Fruit fly (Drosophila melanogaster): ENCODE results near the gene Trf5.

Gene Trf5

DNA sequence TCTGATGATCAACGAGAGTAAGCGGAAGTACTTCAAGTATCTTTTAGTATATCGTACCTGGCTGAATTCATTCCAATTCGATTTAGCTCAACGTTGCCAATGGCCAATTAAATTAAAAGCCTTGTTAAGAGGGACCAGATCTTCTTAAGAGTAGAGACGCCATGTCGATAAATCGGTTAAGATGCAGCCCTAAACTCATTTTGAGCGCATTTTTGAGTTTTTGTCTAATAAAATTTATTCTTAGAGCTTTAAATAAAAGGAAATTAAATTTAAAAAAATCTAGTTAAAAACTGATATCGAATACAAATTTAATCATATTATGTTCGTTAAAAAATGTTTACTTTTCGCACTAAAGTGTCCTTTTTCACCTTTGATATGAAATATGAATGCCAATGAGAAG, at the start of gene Trf5:
TSS of gene Trf5 (minus strand) at position 101 of the 400 bp plus-strand sequence.
- no peak for TF ChIP-seq CG8478 (optimal IDR thresholded peaks at IDR 0.05)
- no peak for TF ChIP-seq CTCF (optimal IDR thresholded peaks at IDR 0.05)

dm6 chr2L:2744852-2745251, 48.6 kb upstream of the Trf5 start, which contains the start of the genes CG9961 and Cwc25:
Gene CG9961, minus strand, starts transcription at chr2L:2744934.
Gene Cwc25, plus strand, starts transcription at chr2L:2745098.
- TF ChIP-seq CG8478 (optimal IDR thresholded peaks at IDR 0.05) (no peak), CTCF (optimal IDR thresholded peaks at IDR 0.05) (no peak)

DNA sequence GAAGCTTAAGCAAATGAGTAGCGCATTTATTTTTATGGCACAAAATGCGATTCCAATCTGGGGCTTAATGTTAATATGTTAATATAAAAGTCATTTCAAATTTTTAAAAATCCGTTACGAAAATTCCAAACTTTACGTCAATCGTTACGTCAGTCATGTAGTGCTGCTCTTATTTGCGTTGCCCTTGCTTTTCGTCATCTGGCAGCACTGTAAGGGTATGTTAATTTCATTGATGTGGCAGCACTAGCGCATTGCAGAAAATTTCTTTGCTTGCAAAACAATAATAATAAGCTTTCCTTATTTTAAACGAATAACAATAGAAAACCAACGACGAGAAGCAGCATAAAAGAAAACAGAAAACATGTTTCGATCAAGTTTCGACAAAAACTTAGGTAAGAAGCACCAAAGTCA, 43.6 kb upstream of the Trf5 start, which contains the start of gene Hrs:
TSS of gene Hrs (plus strand) at position 167 of the 411 bp plus-strand sequence.
- TF ChIP-seq CG8478 (optimal IDR thresholded peaks at IDR 0.05) (no peak), CTCF (optimal IDR thresholded peaks at IDR 0.05) (peak; percentile 25 to 54)

DNA sequence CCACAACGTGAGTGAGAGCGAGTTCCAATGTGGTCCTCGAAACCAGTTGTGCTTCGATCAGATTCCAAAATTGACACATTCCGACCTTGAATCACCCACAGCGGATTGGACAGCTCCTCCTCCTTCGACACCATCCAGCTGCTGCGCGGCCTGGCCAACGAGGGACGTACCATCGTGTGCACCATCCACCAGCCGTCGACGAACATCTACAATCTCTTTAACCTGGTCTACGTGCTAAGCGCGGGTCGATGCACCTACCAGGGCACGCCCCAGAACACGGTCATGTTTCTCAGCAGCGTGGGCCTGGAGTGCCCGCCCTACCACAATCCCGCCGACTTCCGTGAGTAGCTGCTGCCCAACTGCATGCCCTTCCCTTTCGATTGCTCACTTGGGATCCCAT, 41.3 kb upstream of the Trf5 start:
- TF ChIP-seq CTCF (optimal IDR thresholded peaks at IDR 0.05) (no peak), CG8478 (optimal IDR thresholded peaks at IDR 0.05) (no peak)

- no peak for TF ChIP-seq CG8478 (optimal IDR thresholded peaks at IDR 0.05)
- TF ChIP-seq CTCF (optimal IDR thresholded peaks at IDR 0.05), result no peak
These were observed 39.3 kb upstream of the Trf5 start for dm6 chr2L:2735539-2735938.

dm6 chr2L:2734946-2735345, 38.7 kb upstream of the Trf5 start:
- no peak for TF ChIP-seq CTCF (optimal IDR thresholded peaks at IDR 0.05)

DNA sequence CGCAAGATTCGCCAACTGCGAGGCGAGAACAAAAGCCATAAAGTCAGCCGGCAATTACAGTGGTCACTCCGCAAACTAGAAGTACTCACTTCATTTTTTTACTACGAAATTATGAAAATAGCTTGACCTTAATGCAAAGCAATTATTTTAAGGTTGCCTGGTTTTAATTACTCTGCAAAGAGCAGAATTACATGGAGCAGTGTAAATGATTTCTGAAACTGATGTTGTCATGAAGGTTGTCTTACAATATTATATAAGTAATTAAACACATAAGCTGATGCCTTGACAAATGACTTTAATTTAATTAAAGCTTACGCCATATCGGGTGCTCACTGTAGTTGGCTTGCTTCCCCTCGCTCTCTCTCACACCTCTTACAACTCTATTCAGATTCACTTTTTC, 38.0 kb upstream of the Trf5 start:
- TF ChIP-seq CTCF (optimal IDR thresholded peaks at IDR 0.05), result no peak
- no peak for TF ChIP-seq CG8478 (optimal IDR thresholded peaks at IDR 0.05)

DNA sequence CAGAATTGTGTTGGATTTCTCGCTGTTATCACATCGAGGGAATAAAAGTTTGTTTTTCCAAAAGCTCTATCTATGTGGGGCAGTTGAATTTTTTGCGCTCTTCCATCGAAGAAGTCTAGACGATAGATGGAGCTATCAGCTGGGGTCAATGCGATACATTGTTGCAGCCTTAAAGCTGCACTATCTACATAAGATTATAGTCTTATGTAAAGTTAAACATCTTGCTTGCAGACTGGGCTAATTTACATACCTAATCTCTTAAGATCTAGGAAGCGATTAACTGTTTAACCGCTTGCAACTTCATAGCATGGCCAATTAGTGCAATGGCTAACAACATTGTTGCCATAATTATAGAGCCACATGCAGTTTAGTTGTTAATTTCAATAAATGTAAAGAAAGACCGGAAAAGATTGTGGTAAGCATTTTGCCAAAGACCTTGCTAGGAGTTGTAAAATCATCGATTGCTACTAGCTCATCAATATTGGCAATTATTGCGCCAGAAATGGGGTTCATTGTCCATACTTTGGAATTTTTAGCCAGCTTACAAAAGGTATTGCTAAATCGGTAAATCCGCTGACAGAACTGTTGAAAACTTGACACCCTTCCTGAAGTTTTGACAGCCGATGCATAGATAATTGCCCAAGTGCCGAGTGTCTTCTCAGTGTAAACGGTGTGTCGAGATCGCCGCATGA, 36.0 kb upstream of the Trf5 start:
- TF ChIP-seq CG8478 (optimal IDR thresholded peaks at IDR 0.05), result no peak
- no peak for TF ChIP-seq CTCF (optimal IDR thresholded peaks at IDR 0.05)

dm6 chr2L:2731370-2732138, 35.3 kb upstream of the Trf5 start:
- TF ChIP-seq CTCF (optimal IDR thresholded peaks at IDR 0.05) (no peak), CG8478 (optimal IDR thresholded peaks at IDR 0.05) (no peak)

- TF ChIP-seq CG8478 (optimal IDR thresholded peaks at IDR 0.05), result no peak
- TF ChIP-seq CTCF (optimal IDR thresholded peaks at IDR 0.05), result no peak
These were observed 34.5 kb upstream of the Trf5 start for dm6 chr2L:2730756-2731155.

- TF ChIP-seq CTCF (optimal IDR thresholded peaks at IDR 0.05) (no peak), CG8478 (optimal IDR thresholded peaks at IDR 0.05) (no peak)
These were observed 33.6 kb upstream of the Trf5 start for dm6 chr2L:2729882-2730281.

DNA sequence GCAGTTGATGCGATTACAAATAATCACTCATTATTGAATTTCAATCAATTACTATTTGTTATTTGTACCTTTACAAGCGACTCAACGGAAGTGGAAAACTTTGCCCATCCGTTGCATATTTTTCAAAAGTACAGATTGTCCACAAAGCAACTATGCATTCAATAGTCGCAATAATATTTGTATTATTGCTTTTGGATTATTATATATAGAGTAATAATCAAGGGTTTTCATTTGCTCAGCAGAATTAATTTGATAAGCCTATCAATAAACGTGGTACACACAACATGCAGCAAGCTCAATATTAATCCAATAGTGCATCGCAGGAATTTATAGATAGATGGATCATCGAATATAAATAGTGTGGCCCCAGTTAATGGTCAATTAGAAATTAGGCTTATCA, 32.3 kb upstream of the Trf5 start:
- TF ChIP-seq CG8478 (optimal IDR thresholded peaks at IDR 0.05) (no peak), CTCF (optimal IDR thresholded peaks at IDR 0.05) (no peak)

DNA sequence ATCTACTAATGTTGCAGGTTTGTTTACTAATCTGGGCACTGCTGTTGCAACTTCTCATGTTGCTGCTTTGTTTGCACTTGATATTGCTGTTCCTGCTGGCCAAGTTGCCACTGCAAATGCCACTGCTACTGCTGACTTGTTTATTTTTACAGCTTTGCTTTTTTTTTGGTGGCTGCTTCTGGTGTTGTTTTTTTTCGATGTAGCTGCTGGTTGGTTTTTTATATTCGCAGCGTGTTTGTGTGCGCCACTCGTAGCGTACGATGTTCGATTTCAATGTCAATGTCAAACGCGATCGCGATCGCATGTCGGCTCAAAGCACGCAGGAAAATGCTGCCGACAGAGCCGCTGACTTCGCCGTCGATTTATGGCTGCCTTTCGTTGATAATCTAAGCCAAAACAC, 31.6 kb upstream of the Trf5 start:
- no peak for TF ChIP-seq CTCF (optimal IDR thresholded peaks at IDR 0.05)
- TF ChIP-seq CG8478 (optimal IDR thresholded peaks at IDR 0.05), result no peak

DNA sequence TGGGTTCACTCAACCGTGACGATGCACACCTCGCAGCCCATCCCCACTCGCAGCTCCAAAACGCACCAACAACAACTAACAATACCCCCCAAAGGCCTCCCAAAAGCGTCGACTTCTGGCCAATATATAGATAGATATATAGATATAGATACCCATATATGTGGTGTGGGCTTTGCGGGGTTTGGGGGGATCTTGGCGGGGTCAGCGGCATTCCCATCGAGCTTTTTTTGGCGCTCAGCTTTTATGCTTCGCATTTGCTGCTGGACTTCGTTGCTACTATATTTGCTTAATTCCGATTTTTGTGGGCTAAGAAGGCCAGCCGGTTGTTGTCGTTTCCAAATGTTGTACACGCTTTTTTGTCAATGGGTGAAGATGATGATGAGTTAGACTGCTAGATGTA, 31.1 kb upstream of the Trf5 start:
- TF ChIP-seq CG8478 (optimal IDR thresholded peaks at IDR 0.05) (no peak), CTCF (optimal IDR thresholded peaks at IDR 0.05) (no peak)

dm6 chr2L:2725374-2725773, 29.1 kb upstream of the Trf5 start, which contains the start of gene CG31689:
Gene CG31689, plus strand, starts transcription at chr2L:2725674.
- TF ChIP-seq CTCF (optimal IDR thresholded peaks at IDR 0.05) (no peak), CG8478 (optimal IDR thresholded peaks at IDR 0.05) (no peak)

DNA sequence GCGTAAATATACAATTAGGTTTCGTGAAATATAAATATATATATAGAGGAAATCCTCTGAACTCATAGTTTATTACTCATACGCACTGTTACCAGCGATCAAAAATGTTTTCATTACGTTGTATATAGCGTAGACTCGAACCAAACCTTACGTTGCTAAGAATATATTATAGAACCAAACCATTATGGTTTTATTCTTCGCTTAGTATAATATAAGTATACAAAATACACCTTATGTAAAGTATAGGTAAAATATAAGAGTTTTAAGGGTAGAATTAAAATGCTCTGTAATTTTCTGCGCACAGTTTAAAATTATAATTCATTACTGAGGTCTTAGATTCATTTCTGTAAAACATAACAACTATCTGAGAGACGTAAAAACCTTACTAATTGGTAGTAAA, 28.2 kb upstream of the Trf5 start:
- no peak for TF ChIP-seq CG8478 (optimal IDR thresholded peaks at IDR 0.05)
- peak in 1 of 2 experiments; percentile 22 for TF ChIP-seq CTCF (optimal IDR thresholded peaks at IDR 0.05)
